Fruit fly (Drosophila melanogaster) whole organism, adult: ENCODE measurements around the gene CG42585.
"Not testable (repeated sequence)": the region's sequence is repeated elsewhere in the genome, so short reads cannot be mapped to it uniquely, and the experiment has no call there.

Experiments
- CG11617 ChIP-seq: fragments of 200-800 bp; sonication (Bioruptor generic); optimal IDR thresholded peaks from 2 replicates; lab custom pipeline; 2017; ENCODE audit warnings: mild to moderate bottlenecking, missing biosample characterization, missing genetic modification reagents, missing genetic modification characterization
- CG12768 ChIP-seq: fragments of 200-800 bp; sonication (Bioruptor generic); optimal IDR thresholded peaks from 2 replicates; lab custom pipeline; 2017; ENCODE audit warnings: missing biosample characterization, missing genetic modification characterization, mild to moderate bottlenecking, moderate library complexity, missing genetic modification reagents
- CG14711 ChIP-seq: fragments of 200-800 bp; sonication (Bioruptor generic); optimal IDR thresholded peaks from 2 replicates; lab custom pipeline; 2018; ENCODE audit warnings: missing biosample characterization, mild to moderate bottlenecking, missing genetic modification characterization, moderate library complexity
- CG1620 ChIP-seq: fragments of 200-800 bp; sonication (Bioruptor generic); optimal IDR thresholded peaks from 2 replicates; lab custom pipeline; 2016; ENCODE audit warnings: missing biosample characterization, missing genetic modification characterization
- CG33017 ChIP-seq: fragments of 200-800 bp; sonication (Bioruptor generic); optimal IDR thresholded peaks from 2 replicates; lab custom pipeline; 2018; ENCODE audit warnings: missing biosample characterization, mild to moderate bottlenecking, missing genetic modification characterization, moderate library complexity
- CG5204 ChIP-seq: fragments of 200-800 bp; sonication (Bioruptor generic); optimal IDR thresholded peaks from 2 replicates; lab custom pipeline; 2016; ENCODE audit warnings: missing biosample characterization, missing genetic modification characterization
- CG7045 ChIP-seq: fragments of 200-800 bp; sonication (Bioruptor generic); optimal IDR thresholded peaks from 2 replicates; lab custom pipeline; 2017; ENCODE audit warnings: missing biosample characterization, mild to moderate bottlenecking, missing genetic modification characterization
- CG7101 ChIP-seq: fragments of 200-800 bp; sonication (Bioruptor generic); optimal IDR thresholded peaks from 2 replicates; lab custom pipeline; 2018; ENCODE audit warnings: missing biosample characterization, mild to moderate bottlenecking, missing genetic modification characterization, moderate library complexity
- Clk ChIP-seq: fragments of 200-800 bp; sonication (Bioruptor generic); optimal IDR thresholded peaks from 2 replicates; lab custom pipeline; 2017; ENCODE audit warnings: missing biosample characterization, missing genetic modification characterization
- Crg-1 ChIP-seq: fragments of 200-800 bp; sonication (Bioruptor generic); optimal IDR thresholded peaks from 2 replicates; lab custom pipeline; 2016; ENCODE audit warnings: missing biosample characterization, missing genetic modification characterization
- Hr96 ChIP-seq: fragments of 200-800 bp; sonication (Bioruptor generic); optimal IDR thresholded peaks from 2 replicates; lab custom pipeline; 2016; ENCODE audit warnings: missing biosample characterization, missing genetic modification characterization
- Mnt ChIP-seq: fragments of 200-800 bp; sonication (Bioruptor generic); optimal IDR thresholded peaks from 2 replicates; lab custom pipeline; 2016; ENCODE audit warnings: missing biosample characterization, mild to moderate bottlenecking, missing genetic modification characterization
- bab1 ChIP-seq: fragments of 200-800 bp; sonication (Bioruptor generic); optimal IDR thresholded peaks from 3 replicates; lab custom pipeline; 2019; ENCODE audit warnings: missing biosample characterization, mild to moderate bottlenecking, missing genetic modification characterization, moderate library complexity
- cic ChIP-seq: fragments of 200-800 bp; sonication (Bioruptor generic); optimal IDR thresholded peaks from 2 replicates; lab custom pipeline; 2017; ENCODE audit warnings: missing biosample characterization, mild to moderate bottlenecking, missing genetic modification characterization, moderate library complexity
- cnc ChIP-seq, 2 experiments: fragments of >200 bp; optimal IDR thresholded peaks; 2 replicates each; lab custom pipeline; 2017
- kay ChIP-seq: fragments of 200-800 bp; sonication (Bioruptor generic); peaks from one replicate; lab custom pipeline; 2016; ENCODE audit warnings: missing biosample characterization, missing genetic modification characterization, borderline replicate concordance
- ovo ChIP-seq: fragments of 200-800 bp; sonication (Bioruptor generic); optimal IDR thresholded peaks from 2 replicates; lab custom pipeline; 2016; ENCODE audit warnings: missing biosample characterization, missing genetic modification characterization
- pad ChIP-seq: fragments of 200-800 bp; sonication (Bioruptor generic); optimal IDR thresholded peaks from 3 replicates; lab custom pipeline; 2017; ENCODE audit warnings: missing biosample characterization, missing genetic modification characterization, mild to moderate bottlenecking, moderate library complexity, missing genetic modification reagents
- tj ChIP-seq: fragments of 200-800 bp; sonication (Bioruptor generic); optimal IDR thresholded peaks from 3 replicates; lab custom pipeline; 2017; ENCODE audit warnings: missing biosample characterization, mild to moderate bottlenecking, missing genetic modification characterization, moderate library complexity
- toe ChIP-seq: fragments of 200-800 bp; sonication (Bioruptor generic); optimal IDR thresholded peaks from 2 replicates; lab custom pipeline; 2016; ENCODE audit warnings: missing biosample characterization, missing genetic modification characterization

Gene CG42585

dm6 chr2L:14706194-14706593, 33.5 kb upstream of the CG42585 start:
- TF ChIP-seq CG7045 (GFP tag; lab: Kevin White, UChicago) (peak; percentile 35), bab1 (GFP tag; lab: Kevin White, UChicago) (peak; percentile 81), CG7101 (tag; lab: Kevin White, UChicago) (peak; percentile 46), ovo (GFP tag; lab: Kevin White, UChicago) (peak; percentile 27), cnc (optimal IDR thresholded peaks at IDR 0.05; lab: Kevin White, UChicago) (no peak), CG1620 (GFP tag; lab: Kevin White, UChicago) (peak; percentile 74), kay (GFP tag; lab: Kevin White, UChicago) (peak; percentile 10), CG11617 (GFP tag; lab: Kevin White, UChicago) (no peak), CG12768 (GFP tag; lab: Kevin White, UChicago) (peak; percentile 17), Crg-1 (GFP tag; lab: Kevin White, UChicago) (peak; percentile 14), CG5204 (GFP tag; lab: Kevin White, UChicago) (peak; percentile 49), Mnt (GFP tag; lab: Kevin White, UChicago) (peak; percentile 23), tj (GFP tag; lab: Kevin White, UChicago) (no peak), Clk (no peak), CG33017 (tag; lab: Kevin White, UChicago) (no peak), CG14711 (peak; percentile 16), pad (GFP tag; lab: Kevin White, UChicago) (peak; percentile 54), cic (GFP tag; lab: Kevin White, UChicago) (no peak), Hr96 (GFP tag; lab: Kevin White, UChicago) (peak; percentile 85), toe (GFP tag; lab: Kevin White, UChicago) (peak; percentile 78)

dm6 chr2L:14712245-14712644, 27.5 kb upstream of the CG42585 start, which contains the start of gene CG15282:
CG15282 (plus strand) TSS chr2L:14712471.
- no peak for TF ChIP-seq CG14711
- no peak for TF ChIP-seq CG1620 (GFP tag; lab: Kevin White, UChicago)
- TF ChIP-seq CG33017 (tag; lab: Kevin White, UChicago), result no peak
- TF ChIP-seq ovo (GFP tag; lab: Kevin White, UChicago), result no peak
- TF ChIP-seq tj (GFP tag; lab: Kevin White, UChicago), result no peak
- TF ChIP-seq kay (GFP tag; lab: Kevin White, UChicago), result no peak
- no peak for TF ChIP-seq cic (GFP tag; lab: Kevin White, UChicago)
- TF ChIP-seq Clk, result no peak
- no peak for TF ChIP-seq Crg-1 (GFP tag; lab: Kevin White, UChicago)
- TF ChIP-seq pad (GFP tag; lab: Kevin White, UChicago), result no peak
- TF ChIP-seq Mnt (GFP tag; lab: Kevin White, UChicago), result no peak
- TF ChIP-seq CG5204 (GFP tag; lab: Kevin White, UChicago), result no peak
- no peak for TF ChIP-seq Hr96 (GFP tag; lab: Kevin White, UChicago)
- TF ChIP-seq toe (GFP tag; lab: Kevin White, UChicago), result no peak
- TF ChIP-seq CG7101 (tag; lab: Kevin White, UChicago), result no peak
- TF ChIP-seq CG12768 (GFP tag; lab: Kevin White, UChicago), result no peak
- TF ChIP-seq CG11617 (GFP tag; lab: Kevin White, UChicago), result no peak

- no peak for TF ChIP-seq CG7045 (GFP tag; lab: Kevin White, UChicago)
- no peak for TF ChIP-seq Hr96 (GFP tag; lab: Kevin White, UChicago)
- TF ChIP-seq pad (GFP tag; lab: Kevin White, UChicago), result no peak
- TF ChIP-seq CG1620 (GFP tag; lab: Kevin White, UChicago), result no peak
- TF ChIP-seq cic (GFP tag; lab: Kevin White, UChicago), result no peak
- TF ChIP-seq cnc (optimal IDR thresholded peaks at IDR 0.05; lab: Kevin White, UChicago), result no peak
- TF ChIP-seq CG12768 (GFP tag; lab: Kevin White, UChicago), result no peak
- no peak for TF ChIP-seq bab1 (GFP tag; lab: Kevin White, UChicago)
- no peak for TF ChIP-seq CG7101 (tag; lab: Kevin White, UChicago)
- no peak for TF ChIP-seq Crg-1 (GFP tag; lab: Kevin White, UChicago)
- no peak for TF ChIP-seq tj (GFP tag; lab: Kevin White, UChicago)
- TF ChIP-seq toe (GFP tag; lab: Kevin White, UChicago), result no peak
- TF ChIP-seq CG11617 (GFP tag; lab: Kevin White, UChicago), result no peak
- TF ChIP-seq CG5204 (GFP tag; lab: Kevin White, UChicago), result no peak
Observed at dm6 chr2L:14713467-14713866, 26.2 kb upstream of the CG42585 start, which contains the start of gene CG34165. CG34165 (plus strand) TSS chr2L:14713750.

- TF ChIP-seq Clk (no peak), CG14711 (no peak), ovo (GFP tag; lab: Kevin White, UChicago) (no peak), toe (GFP tag; lab: Kevin White, UChicago) (no peak), CG12768 (GFP tag; lab: Kevin White, UChicago) (no peak), CG33017 (tag; lab: Kevin White, UChicago) (no peak), Crg-1 (GFP tag; lab: Kevin White, UChicago) (no peak), CG11617 (GFP tag; lab: Kevin White, UChicago) (no peak), Mnt (GFP tag; lab: Kevin White, UChicago) (no peak), pad (GFP tag; lab: Kevin White, UChicago) (no peak), tj (GFP tag; lab: Kevin White, UChicago) (no peak), CG5204 (GFP tag; lab: Kevin White, UChicago) (no peak), CG1620 (GFP tag; lab: Kevin White, UChicago) (no peak), CG7101 (tag; lab: Kevin White, UChicago) (no peak), Hr96 (GFP tag; lab: Kevin White, UChicago) (no peak), CG7045 (GFP tag; lab: Kevin White, UChicago) (no peak), cnc (optimal IDR thresholded peaks at IDR 0.05; lab: Kevin White, UChicago) (no peak), cic (GFP tag; lab: Kevin White, UChicago) (no peak), bab1 (GFP tag; lab: Kevin White, UChicago) (no peak)
Observed at dm6 chr2L:14730077-14730476, 9.6 kb upstream of the CG42585 start, which contains the start of gene CG42685. CG42685 (minus strand) TSS chr2L:14730177.

dm6 chr2L:14735543-14735942, 4.2 kb upstream of the CG42585 start, which contains the start of gene CG31835:
CG31835 (plus strand) TSS chr2L:14735843.
- TF ChIP-seq Hr96, Crg-1, bab1 (GFP tag; lab: Kevin White, UChicago): not testable (repeated sequence)
